Fruit fly (Drosophila melanogaster): ENCODE results near the gene peng.

DNA sequence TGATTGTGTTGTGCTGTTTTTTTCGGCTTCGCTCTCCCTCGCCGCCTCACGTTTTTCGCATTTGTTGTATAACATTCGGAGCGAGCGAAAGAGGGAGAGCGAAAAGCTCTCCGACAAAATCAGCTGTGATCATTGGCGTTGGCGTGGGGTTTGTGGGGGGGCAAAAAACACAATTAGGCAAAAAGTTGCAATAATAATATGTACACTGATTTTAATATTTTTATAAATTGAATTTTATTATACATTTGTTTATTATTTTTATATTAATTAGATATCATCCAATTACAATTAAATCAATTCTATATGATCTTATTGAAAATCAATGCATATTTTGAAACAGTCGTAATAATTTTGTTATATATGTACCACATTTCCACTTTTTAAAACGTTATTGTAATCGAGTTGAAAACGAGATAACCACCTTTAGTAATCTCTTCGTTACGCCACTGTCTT lies 26.0 kb upstream of the peng start:
- TF ChIP-seq Myc (optimal IDR thresholded peaks at IDR 0.05) (no peak), Sin3A (optimal IDR thresholded peaks at IDR 0.05) (no peak), psq (optimal IDR thresholded peaks at IDR 0.05) (no peak), ttk (optimal IDR thresholded peaks at IDR 0.05) (no peak)

Measured in Kc167 (cell line).